Fruit fly (Drosophila melanogaster): ENCODE measurements around the gene Rbp9.

- no peak for TF ChIP-seq C15 (GFP tag; IDR thresholded peaks at IDR 0.05)
- TF ChIP-seq cato (GFP tag; optimal IDR thresholded peaks at IDR 0.05; ENCODE audit: borderline replicate concordance) = no peak
- no peak for TF ChIP-seq zen (tag; optimal IDR thresholded peaks at IDR 0.05)
- no peak for TF ChIP-seq CG9797 (GFP tag; optimal IDR thresholded peaks at IDR 0.05)
- TF ChIP-seq CG12219 (GFP tag; optimal IDR thresholded peaks at IDR 0.05) = no peak
- TF ChIP-seq Vsx1 (GFP tag; optimal IDR thresholded peaks at IDR 0.05) = no peak
- no peak for TF ChIP-seq mld (GFP tag; IDR thresholded peaks at IDR 0.05; ENCODE audit: partially characterized antibody)
Measured at dm6 chr2L:2986776-2987175, 32.2 kb downstream of the Rbp9 start.

All from whole organism, embryonic.